Fruit fly (Drosophila melanogaster) whole organism, embryonic: ENCODE results near the gene DopEcR.
A peak's percentile ranks its signal among the peaks of the same experiment; 100 is the strongest.

ENCODE experiments used
- ATbp ChIP-seq: fragments of 200-800 bp; sonication (Bioruptor generic); optimal IDR thresholded peaks from 2 replicates; lab custom pipeline; 2017; ENCODE audit warnings: missing biosample characterization, mild to moderate bottlenecking, missing genetic modification characterization, missing genetic modification reagents
- Atf-2 ChIP-seq: fragments of 200-800 bp; sonication (Bioruptor generic); optimal IDR thresholded peaks from 2 replicates; lab custom pipeline; 2016; ENCODE audit warnings: missing biosample characterization, missing genetic modification characterization
- Bteb2 ChIP-seq: fragments of 200-800 bp; sonication (Bioruptor generic); optimal IDR thresholded peaks from 2 replicates; lab custom pipeline; 2016; ENCODE audit warnings: missing biosample characterization, missing genetic modification characterization
- C15 ChIP-seq: fragments of 200-800 bp; sonication (Bioruptor generic); IDR thresholded peaks from 3 replicates; pipeline ENCODE4 v1.3.6; 2022; ENCODE audit warnings: missing biosample characterization, missing genetic modification characterization
- CG10979 ChIP-seq: fragments of 200-800 bp; sonication (Bioruptor generic); optimal IDR thresholded peaks from 2 replicates; lab custom pipeline; 2018; ENCODE audit warnings: missing biosample characterization, mild to moderate bottlenecking, missing genetic modification characterization, moderate library complexity
- CG13424 ChIP-seq: fragments of 200-800 bp; sonication (Bioruptor generic); optimal IDR thresholded peaks from 2 replicates; lab custom pipeline; 2019; ENCODE audit warnings: missing biosample characterization, mild to moderate bottlenecking, missing genetic modification characterization, moderate library complexity
- CG13894 ChIP-seq: fragments of 200-800 bp; sonication (Bioruptor generic); optimal IDR thresholded peaks from 3 replicates; lab custom pipeline; 2018; ENCODE audit warnings: missing biosample characterization, mild to moderate bottlenecking, missing genetic modification characterization, moderate library complexity
- CG14014 ChIP-seq: fragments of 200-800 bp; sonication (Bioruptor generic); IDR thresholded peaks from 2 replicates; pipeline ENCODE4 v1.3.6; 2022; ENCODE audit warnings: missing biosample characterization, missing genetic modification characterization
- CG14050 ChIP-seq: fragments of 200-800 bp; sonication (Bioruptor generic); IDR thresholded peaks from 3 replicates; pipeline ENCODE4 v1.3.6; 2022; ENCODE audit warnings: missing biosample characterization, missing genetic modification characterization
- CG14710 ChIP-seq: fragments of 200-800 bp; sonication (Bioruptor generic); optimal IDR thresholded peaks from 3 replicates; lab custom pipeline; 2019; ENCODE audit warnings: missing biosample characterization, mild to moderate bottlenecking, missing genetic modification characterization, moderate library complexity
- CG15479 ChIP-seq: fragments of 200-800 bp; sonication (Bioruptor generic); optimal IDR thresholded peaks from 3 replicates; lab custom pipeline; 2019; ENCODE audit warnings: missing biosample characterization, mild to moderate bottlenecking, missing genetic modification characterization, moderate library complexity
- CG16815 ChIP-seq: fragments of 200-800 bp; sonication (Bioruptor generic); optimal IDR thresholded peaks from 3 replicates; lab custom pipeline; 2017; ENCODE audit warnings: missing biosample characterization, mild to moderate bottlenecking, missing genetic modification characterization
- CG17361 ChIP-seq: fragments of 200-800 bp; sonication (Bioruptor generic); IDR thresholded peaks from 3 replicates; pipeline ENCODE4 v1.3.6; 2022; ENCODE audit warnings: missing biosample characterization, missing genetic modification characterization
- CG17385 ChIP-seq: fragments of 200-800 bp; sonication (Bioruptor generic); optimal IDR thresholded peaks from 3 replicates; lab custom pipeline; 2018; ENCODE audit warnings: missing biosample characterization, mild to moderate bottlenecking, missing genetic modification characterization
- CG18262 ChIP-seq: fragments of 200-800 bp; optimal IDR thresholded peaks from 3 replicates; lab custom pipeline; 2019; ENCODE audit warnings: missing biosample characterization, mild to moderate bottlenecking, missing genetic modification characterization, moderate library complexity
- CG18619 ChIP-seq: fragments of 200-800 bp; sonication (Bioruptor generic); optimal IDR thresholded peaks from 3 replicates; lab custom pipeline; 2017; ENCODE audit warnings: missing biosample characterization, mild to moderate bottlenecking, missing genetic modification characterization
- CG2875 ChIP-seq: fragments of 200-800 bp; sonication (Bioruptor generic); optimal IDR thresholded peaks from 2 replicates; lab custom pipeline; 2017; ENCODE audit warnings: missing biosample characterization, mild to moderate bottlenecking, missing genetic modification characterization, missing genetic modification reagents
- CG34422 ChIP-seq: fragments of 200-800 bp; sonication (Bioruptor generic); IDR thresholded peaks from 3 replicates; pipeline ENCODE4 v1.3.6; 2022; ENCODE audit warnings: missing biosample characterization, missing genetic modification characterization
- CG4328 ChIP-seq: fragments of 200-800 bp; sonication (Bioruptor generic); optimal IDR thresholded peaks from 3 replicates; lab custom pipeline; 2017; ENCODE audit warnings: missing biosample characterization, missing genetic modification reagents, missing genetic modification characterization
- CG43689 ChIP-seq: fragments of 200-800 bp; sonication (Bioruptor generic); IDR thresholded peaks from 2 replicates; pipeline ENCODE4 v1.3.6; 2022; ENCODE audit warnings: missing biosample characterization, missing genetic modification characterization
- CG7357 ChIP-seq: fragments of 200-800 bp; sonication (Bioruptor generic); IDR thresholded peaks from 3 replicates; pipeline ENCODE4 v1.3.6; 2022; ENCODE audit warnings: missing biosample characterization, missing genetic modification characterization
- CG7987 ChIP-seq: fragments of 200-800 bp; sonication (Bioruptor generic); optimal IDR thresholded peaks from 2 replicates; lab custom pipeline; 2018; ENCODE audit warnings: missing biosample characterization, mild to moderate bottlenecking, missing genetic modification characterization, moderate library complexity
- CG8765 ChIP-seq: fragments of 200-800 bp; sonication (Bioruptor generic); IDR thresholded peaks from 2 replicates; pipeline ENCODE4 v1.3.6; 2022; ENCODE audit warnings: missing biosample characterization, missing genetic modification characterization
- CG9876 ChIP-seq: fragments of 200-800 bp; sonication (Bioruptor generic); optimal IDR thresholded peaks from 2 replicates; lab custom pipeline; 2016; ENCODE audit warnings: missing biosample characterization, missing genetic modification characterization
- CTCF ChIP-seq: fragments of 200-800 bp; sonication (Bioruptor generic); optimal IDR thresholded peaks from 2 replicates; lab custom pipeline; 2017; ENCODE audit warnings: missing biosample characterization, mild to moderate bottlenecking, missing genetic modification characterization, moderate library complexity
- Chrac-16 ChIP-seq: fragments of 200-800 bp; sonication (Bioruptor generic); optimal IDR thresholded peaks from 3 replicates; lab custom pipeline; 2016; ENCODE audit warnings: missing biosample characterization, missing genetic modification characterization
- Drgx ChIP-seq: fragments of 200-800 bp; sonication (Bioruptor generic); IDR thresholded peaks from 2 replicates; pipeline ENCODE4 v1.3.6; 2022; ENCODE audit warnings: missing biosample characterization, missing genetic modification characterization
- Jarid2 ChIP-seq: fragments of 200-800 bp; sonication (Bioruptor generic); optimal IDR thresholded peaks from 3 replicates; lab custom pipeline; 2017; ENCODE audit warnings: mild to moderate bottlenecking, missing biosample characterization, missing genetic modification reagents, missing genetic modification characterization
- Lhr ChIP-seq: fragments of 200-800 bp; sonication (Bioruptor generic); optimal IDR thresholded peaks from 3 replicates; lab custom pipeline; 2017; ENCODE audit warnings: mild to moderate bottlenecking, missing biosample characterization, missing genetic modification reagents, missing genetic modification characterization
- Opbp ChIP-seq: fragments of 200-800 bp; sonication (Bioruptor generic); IDR thresholded peaks from 3 replicates; pipeline ENCODE4 v1.3.6; 2022; ENCODE audit warnings: missing biosample characterization, missing genetic modification characterization; ENCODE audit not compliant: partially characterized antibody
- Poxn ChIP-seq: fragments of 200-800 bp; sonication (Bioruptor generic); IDR thresholded peaks from 2 replicates; pipeline ENCODE4 v1.3.6; 2022; ENCODE audit warnings: missing biosample characterization, missing genetic modification characterization
- Taf1 ChIP-seq: fragments of 200-800 bp; sonication (Bioruptor generic); IDR thresholded peaks from 2 replicates; pipeline ENCODE4 v1.3.6; 2022; ENCODE audit warnings: missing biosample characterization, missing genetic modification characterization
- Xrp1 ChIP-seq: fragments of 200-800 bp; sonication (Bioruptor generic); IDR thresholded peaks from 2 replicates; pipeline ENCODE4 v1.3.6; 2022; ENCODE audit warnings: missing biosample characterization, missing genetic modification characterization
- ato ChIP-seq: fragments of 200-800 bp; sonication (Bioruptor generic); IDR thresholded peaks from 2 replicates; pipeline ENCODE4 v1.3.6; 2022; ENCODE audit warnings: missing biosample characterization, missing genetic modification characterization; ENCODE audit not compliant: partially characterized antibody
- bsh ChIP-seq, 2 experiments: fragments of 200-800 bp; sonication (Bioruptor generic); optimal IDR thresholded peaks; 2 replicates each; lab custom pipeline; 2017 to 2018; ENCODE audit warnings: mild to moderate bottlenecking in 2 of 2, missing biosample characterization in 2 of 2, missing genetic modification characterization in 2 of 2, moderate library complexity in 1 of 2
- croc ChIP-seq: fragments of 200-800 bp; sonication (Bioruptor generic); conservative IDR thresholded peaks from 3 replicates; pipeline ENCODE4 v1.3.6; 2022; ENCODE audit warnings: missing biosample characterization, missing genetic modification characterization
- cwo ChIP-seq: fragments of 200-800 bp; sonication (Bioruptor generic); optimal IDR thresholded peaks from 3 replicates; lab custom pipeline; 2017; ENCODE audit warnings: missing biosample characterization, missing genetic modification characterization, mild to moderate bottlenecking, moderate library complexity, missing genetic modification reagents
- ftz-f1 ChIP-seq: fragments of 200-800 bp; sonication (Bioruptor generic); optimal IDR thresholded peaks from 2 replicates; lab custom pipeline; 2016; ENCODE audit warnings: missing biosample characterization, missing genetic modification characterization
- ind ChIP-seq: fragments of 200-800 bp; sonication (Bioruptor generic); optimal IDR thresholded peaks from 3 replicates; lab custom pipeline; 2016; ENCODE audit warnings: missing biosample characterization, missing genetic modification characterization
- insv ChIP-seq, 2 experiments: fragments of 200-800 bp; sonication (Bioruptor generic); optimal IDR thresholded peaks; 3 replicates each; lab custom pipeline; 2016 to 2018; ENCODE audit warnings: missing biosample characterization in 2 of 2, missing genetic modification characterization in 2 of 2
- klu ChIP-seq: fragments of 200-800 bp; sonication (Bioruptor generic); IDR thresholded peaks from 2 replicates; pipeline ENCODE4 v1.3.6; 2022; ENCODE audit warnings: missing biosample characterization, missing genetic modification characterization
- lilli ChIP-seq: fragments of 200-800 bp; sonication (Bioruptor generic); optimal IDR thresholded peaks from 3 replicates; lab custom pipeline; 2016; ENCODE audit warnings: missing biosample characterization, missing genetic modification characterization
- mirr ChIP-seq: fragments of 200-800 bp; sonication (Bioruptor generic); optimal IDR thresholded peaks from 3 replicates; lab custom pipeline; 2018; ENCODE audit warnings: missing biosample characterization, mild to moderate bottlenecking, missing genetic modification characterization
- nmo ChIP-seq: fragments of 200-800 bp; sonication (Bioruptor generic); optimal IDR thresholded peaks from 2 replicates; lab custom pipeline; 2018; ENCODE audit warnings: missing biosample characterization, mild to moderate bottlenecking, missing genetic modification characterization, moderate library complexity
- nom ChIP-seq: fragments of 200-800 bp; sonication (Bioruptor generic); optimal IDR thresholded peaks from 2 replicates; lab custom pipeline; 2017; ENCODE audit warnings: missing biosample characterization, missing genetic modification characterization, mild to moderate bottlenecking, moderate library complexity, missing genetic modification reagents
- peb ChIP-seq: fragments of 200-800 bp; sonication (Bioruptor generic); IDR thresholded peaks from 2 replicates; pipeline ENCODE4 v1.3.6; 2022; ENCODE audit warnings: missing biosample characterization, missing genetic modification characterization
- pros ChIP-seq: fragments of 200-800 bp; sonication (Bioruptor generic); optimal IDR thresholded peaks from 3 replicates; lab custom pipeline; 2019; ENCODE audit warnings: missing biosample characterization, mild to moderate bottlenecking, missing genetic modification characterization, moderate library complexity
- sna ChIP-seq: fragments of 200-800 bp; sonication (Bioruptor generic); IDR thresholded peaks from 2 replicates; pipeline ENCODE4 v1.3.6; 2022; ENCODE audit warnings: missing biosample characterization, missing genetic modification characterization; ENCODE audit not compliant: partially characterized antibody
- unpg ChIP-seq: fragments of 200-800 bp; sonication (Bioruptor generic); optimal IDR thresholded peaks from 3 replicates; lab custom pipeline; 2018; ENCODE audit warnings: missing biosample characterization, mild to moderate bottlenecking, missing genetic modification characterization, moderate library complexity
- usp ChIP-seq: fragments of >200 bp; optimal IDR thresholded peaks from 2 replicates; lab custom pipeline; 2017; ENCODE audit warnings: missing biosample characterization, missing genetic modification characterization
- z ChIP-seq: fragments of 200-800 bp; sonication (Bioruptor generic); IDR thresholded peaks from 3 replicates; pipeline ENCODE4 v1.3.6; 2022; ENCODE audit warnings: missing biosample characterization, missing genetic modification characterization
- zen ChIP-seq: fragments of 200-800 bp; sonication (Bioruptor generic); optimal IDR thresholded peaks from 3 replicates; lab custom pipeline; 2018; ENCODE audit warnings: missing biosample characterization, mild to moderate bottlenecking, missing genetic modification characterization, moderate library complexity

The DopEcR gene

DNA sequence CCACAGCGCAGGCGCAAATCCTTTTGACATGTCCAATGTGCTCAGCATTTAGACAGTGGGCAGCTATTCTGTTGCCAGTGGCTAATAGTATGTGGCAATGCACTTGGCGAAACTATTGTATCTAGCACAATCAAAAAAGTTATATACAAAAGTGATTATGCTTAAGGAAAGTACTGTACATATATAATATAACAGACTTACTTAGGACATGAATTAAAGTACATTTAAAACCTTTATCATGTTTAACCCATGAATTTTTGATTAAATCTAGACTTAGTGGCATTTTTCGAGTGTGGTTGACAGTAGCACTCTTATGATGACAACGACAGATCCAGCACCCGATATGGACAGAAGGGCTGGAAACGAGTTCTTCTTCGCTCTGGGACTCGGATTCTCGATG, 2.9 kb upstream of the DopEcR start (continued):
- TF ChIP-seq CG15479 (GFP tag; lab: Kevin White, UChicago) (no peak), CG14014 (GFP tag; lab: Robert Waterston, UW) (no peak), mirr (no peak), CG7987 (GFP tag; lab: Kevin White, UChicago) (no peak), CG17385 (no peak), CG2875 (no peak), cwo (no peak), CG13424 (tag; lab: Kevin White, UChicago) (no peak), CG16815 (no peak), CG43689 (no peak), Poxn (no peak), unpg (GFP tag; lab: Kevin White, UChicago) (no peak), Jarid2 (GFP tag; lab: Kevin White, UChicago) (no peak), Xrp1 (peak; percentile 38; the same call in 1 of the 2 replicates), usp (GFP tag; lab: Kevin White, UChicago) (no peak), CG18619 (no peak), Drgx (peak; percentile 7; the same call in 1 of the 2 replicates), CG14710 (tag; lab: Kevin White, UChicago) (peak; percentile 19), nmo (GFP tag; lab: Kevin White, UChicago) (no peak), Bteb2 (GFP tag; lab: Kevin White, UChicago) (no peak), CTCF (GFP tag; lab: Kevin White, UChicago) (no peak), zen (tag; lab: Kevin White, UChicago) (no peak), CG34422 (GFP tag; lab: Robert Waterston, UW) (no peak), Lhr (no peak), bsh (GFP tag; optimal IDR thresholded peaks at IDR 0.05; lab: Kevin White, UChicago) (peak; percentile 27 to 44), CG10979 (tag; lab: Kevin White, UChicago) (peak; percentile 47), klu (no peak), ATbp (GFP tag; lab: Kevin White, UChicago) (no peak), sna (GFP tag; lab: Robert Waterston, UW) (no peak), insv (GFP tag; optimal IDR thresholded peaks at IDR 0.05; lab: Kevin White, UChicago) (no peak), nom (peak; percentile 67), Opbp (no peak), peb (no peak), Atf-2 (GFP tag; lab: Kevin White, UChicago) (no peak), ftz-f1 (GFP tag; lab: Kevin White, UChicago) (no peak), CG14050 (GFP tag; lab: Robert Waterston, UW) (no peak), ind (GFP tag; lab: Kevin White, UChicago) (no peak), C15 (GFP tag; lab: Robert Waterston, UW) (no peak), ato (GFP tag; lab: Robert Waterston, UW) (no peak), CG9876 (GFP tag; lab: Kevin White, UChicago) (no peak), CG4328 (no peak), CG13894 (tag; lab: Kevin White, UChicago) (no peak), CG8765 (GFP tag; lab: Robert Waterston, UW) (no peak), CG7357 (GFP tag; lab: Robert Waterston, UW) (no peak), Taf1 (no peak), croc (GFP tag; lab: Robert Waterston, UW) (0 out of 3 replicates have a peak, but pooled peaks have one; percentile 17), z (GFP tag; lab: Robert Waterston, UW) (no peak), pros (no peak), lilli (GFP tag; lab: Kevin White, UChicago) (no peak), CG18262 (peak; percentile 39), Chrac-16 (no peak), CG17361 (GFP tag; lab: Robert Waterston, UW) (0 out of 3 replicates have a peak, but pooled peaks have one; percentile 22)
